Worm (Caenorhabditis elegans) whole organism, dauer: Measurements from ENCODE around the gene F25B3.4.

ENCODE experiments used
- unc-62 ChIP-seq: sonication (generic microtip); optimal IDR thresholded peaks from 2 replicates; lab custom pipeline; 2017; ENCODE audit warnings: missing biosample characterization, missing genetic modification reagents, missing genetic modification characterization

F25B3.4 gene

DNA sequence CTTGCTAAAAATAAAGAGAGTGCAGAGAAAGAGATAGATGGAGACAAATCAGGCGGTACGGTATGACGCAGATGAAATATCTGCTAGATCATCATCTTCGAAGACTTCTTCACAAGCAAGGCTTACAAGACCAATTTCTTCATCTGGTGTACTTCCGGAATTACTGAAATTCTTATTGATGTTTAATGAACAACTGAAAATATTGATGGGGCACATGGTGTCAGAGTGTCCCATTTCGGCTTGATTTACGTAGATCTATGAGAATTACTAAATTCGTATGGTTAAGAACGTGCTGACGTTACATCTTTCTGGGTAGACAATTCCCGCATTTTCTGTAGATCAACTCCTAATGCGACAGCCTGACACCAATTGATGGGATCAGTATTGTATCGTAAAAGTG lies 11.9 kb downstream of the F25B3.4 start:
- no peak for TF ChIP-seq unc-62

DNA sequence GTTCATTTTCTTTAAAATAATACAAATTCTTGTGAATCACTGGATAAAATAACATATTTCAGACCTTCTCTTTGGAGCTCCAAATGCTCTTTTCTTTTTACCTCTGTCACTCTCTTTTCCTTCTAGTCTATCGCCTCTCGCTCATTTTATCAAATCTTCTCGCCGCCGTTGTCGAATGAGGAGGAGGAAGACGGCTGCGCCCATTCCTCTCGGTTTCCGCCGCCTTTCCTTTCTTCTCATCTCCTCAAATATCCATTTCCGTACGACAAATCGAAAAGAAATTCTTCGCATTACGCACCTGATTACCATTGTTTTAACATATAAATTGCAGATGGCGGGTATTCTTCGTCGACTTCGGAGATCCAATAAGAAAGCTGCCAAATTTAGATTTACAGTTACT lies 18.3 kb downstream of the F25B3.4 start, which contains the start of gene ehbp-1:
Gene ehbp-1 (plus strand): TSS at position 332 of the 400 bp plus-strand sequence.
- TF ChIP-seq unc-62 = no peak

DNA sequence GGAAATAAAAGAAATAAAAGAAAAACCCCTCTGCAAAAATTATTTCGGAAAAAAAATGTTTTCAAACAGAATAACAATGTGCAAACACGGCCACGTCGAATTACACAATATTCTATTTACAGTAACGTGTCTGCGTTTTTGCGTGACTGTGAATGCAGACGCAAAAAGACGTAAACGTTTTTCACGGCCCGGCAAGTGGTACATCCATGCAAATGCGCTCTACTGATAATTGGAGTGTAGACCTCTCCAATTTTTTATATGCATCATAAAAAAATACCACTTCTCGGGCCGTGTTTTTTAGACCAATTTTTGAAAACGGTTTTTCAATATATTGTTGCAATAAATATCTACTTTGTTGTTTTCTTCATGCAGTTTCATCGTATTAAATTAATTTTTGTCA lies 19.1 kb downstream of the F25B3.4 start, which contains the start of gene nstp-10:
Gene nstp-10 (minus strand): TSS at position 378 of the 400 bp plus-strand sequence.
- no peak for TF ChIP-seq unc-62

DNA sequence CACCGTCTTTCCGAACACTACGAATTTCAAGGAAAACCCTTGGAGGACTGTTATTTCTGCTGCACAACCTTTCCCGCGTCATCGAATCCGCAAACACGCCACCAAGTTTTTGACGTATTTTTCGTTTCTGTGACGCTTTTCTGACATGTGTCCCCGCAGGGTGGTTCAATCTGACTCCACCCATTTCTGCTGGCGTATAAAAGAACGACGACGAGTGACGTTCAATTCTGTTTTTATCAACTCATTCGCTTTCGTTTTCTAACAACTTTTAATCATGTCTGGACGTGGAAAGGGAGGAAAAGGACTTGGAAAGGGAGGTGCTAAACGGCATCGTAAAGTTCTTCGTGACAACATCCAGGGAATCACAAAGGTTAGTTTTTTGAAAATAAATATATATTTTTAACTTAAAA lies 21.7 kb downstream of the F25B3.4 start, which contains the start of gene his-37:
Gene his-37 (plus strand): TSS at position 246 of the 410 bp plus-strand sequence.
- TF ChIP-seq unc-62 = no peak

DNA sequence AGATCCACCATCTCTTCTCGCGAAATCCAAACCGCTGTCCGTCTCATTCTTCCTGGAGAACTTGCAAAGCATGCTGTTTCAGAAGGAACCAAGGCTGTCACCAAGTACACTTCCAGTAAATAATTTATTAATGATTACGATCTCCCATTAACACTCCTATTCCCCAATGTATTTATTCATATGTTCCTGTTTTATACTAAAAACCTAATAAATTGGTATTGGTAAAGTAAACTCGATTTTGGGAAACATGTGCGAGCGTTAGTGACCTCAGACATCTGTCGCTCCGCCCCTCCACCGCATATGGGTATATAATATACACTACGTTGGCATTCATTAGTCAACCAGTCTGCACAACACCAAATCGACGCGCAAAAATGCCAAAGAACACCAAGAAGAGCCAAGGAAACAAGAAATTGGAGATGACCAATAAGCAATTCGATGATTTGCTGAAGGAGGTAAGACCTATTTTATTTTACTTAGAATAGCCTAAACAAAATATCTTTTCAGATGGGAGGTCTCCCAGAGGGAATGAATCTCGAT lies 22.5 kb downstream of the F25B3.4 start, which contains the start of gene C50F4.6:
Gene C50F4.6 (plus strand): TSS at position 51 of the 540 bp plus-strand sequence.
- TF ChIP-seq unc-62 = no peak

DNA sequence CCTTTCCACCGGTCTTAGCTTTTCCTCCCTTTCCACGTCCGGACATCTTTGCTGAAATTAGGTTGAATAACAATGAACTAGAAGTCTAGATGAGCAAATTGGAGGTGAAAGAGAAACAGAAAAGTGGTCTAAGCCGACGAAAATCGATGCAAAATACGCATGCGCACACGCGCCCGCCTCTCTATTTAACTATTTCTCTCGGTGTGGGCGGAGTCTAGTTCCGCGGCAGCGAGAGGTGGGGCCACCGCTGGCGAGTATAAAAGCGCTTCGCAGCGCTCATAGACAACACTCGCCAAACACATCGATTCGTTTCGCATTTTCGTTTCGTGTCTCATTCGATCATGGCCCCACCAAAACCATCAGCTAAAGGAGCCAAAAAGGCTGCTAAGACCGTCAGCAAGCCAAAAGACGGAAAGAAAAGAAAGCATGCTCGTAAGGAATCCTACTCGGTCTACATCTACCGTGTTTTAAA lies 23.3 kb downstream of the F25B3.4 start, which contains the start of the genes his-35 and his-41:
Gene his-35 (minus strand): TSS at position 51 of the 472 bp plus-strand sequence.
Gene his-41 (plus strand): TSS at position 299 of the 472 bp plus-strand sequence.
- TF ChIP-seq unc-62 = no peak

DNA sequence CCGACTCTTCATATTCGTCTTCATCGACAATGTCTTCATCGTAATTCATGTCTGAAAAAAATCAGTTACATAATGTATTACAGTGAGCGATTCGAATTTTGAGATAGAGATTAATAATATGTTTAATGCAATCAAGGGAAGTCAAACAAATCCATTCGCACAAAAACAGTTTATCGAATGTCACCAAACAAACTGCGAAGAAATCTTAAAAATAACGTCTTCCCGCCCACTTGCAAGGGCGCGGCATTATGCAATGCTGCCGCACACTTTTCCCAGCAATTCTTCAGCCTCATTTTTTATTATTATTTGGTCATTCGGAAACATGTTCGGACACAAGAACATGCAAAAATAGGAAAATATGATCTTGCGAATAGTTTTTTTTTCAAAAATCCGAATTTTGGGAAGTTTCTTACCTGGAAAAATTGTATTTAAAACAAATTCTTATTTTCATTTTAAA lies 24.4 kb downstream of the F25B3.4 start, which contains the start of gene mdf-1:
Gene mdf-1 (minus strand): TSS at position 51 of the 457 bp plus-strand sequence.
- no peak for TF ChIP-seq unc-62

DNA sequence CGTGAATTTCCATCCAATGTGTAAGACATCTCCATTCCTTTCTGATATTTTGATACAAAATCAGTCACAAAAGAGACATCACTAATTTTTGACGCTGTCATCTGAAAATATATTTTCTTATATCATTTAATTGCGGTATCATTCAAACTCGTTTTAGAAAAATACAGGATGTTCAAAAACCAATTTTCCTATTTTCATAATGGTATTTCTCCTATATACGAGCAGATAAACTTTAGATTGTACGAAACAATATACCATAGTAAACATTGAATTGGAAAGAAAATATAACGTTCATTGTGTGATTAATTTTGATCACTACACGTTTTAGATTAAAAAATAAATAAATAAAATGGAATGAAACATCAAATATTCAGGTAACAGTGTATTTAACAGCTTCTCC lies 27.1 kb downstream of the F25B3.4 start, which contains the start of gene C50F4.16:
Gene C50F4.16 (minus strand): TSS at position 101 of the 400 bp plus-strand sequence.
- no peak for TF ChIP-seq unc-62

DNA sequence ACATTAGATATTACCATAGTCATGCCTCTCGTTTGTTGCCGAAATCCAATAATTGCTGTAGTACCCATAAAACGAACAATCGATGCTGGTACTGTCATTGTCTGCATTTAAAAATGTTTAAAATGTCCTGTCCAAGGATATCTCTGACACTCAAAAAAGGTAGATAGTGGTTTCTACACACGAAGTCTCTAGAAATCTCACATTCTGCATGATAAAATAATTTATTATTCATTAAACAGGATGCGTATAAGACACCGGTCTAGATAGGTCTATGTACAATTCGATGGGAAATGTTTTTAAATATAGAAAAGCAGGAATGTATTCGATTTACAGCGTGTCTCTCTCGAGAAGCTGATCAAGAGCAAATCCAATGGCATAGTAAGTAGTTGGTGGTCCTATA lies 29.0 kb downstream of the F25B3.4 start, which contains the start of gene C50F4.12:
Gene C50F4.12 (minus strand): TSS at position 101 of the 400 bp plus-strand sequence.
- TF ChIP-seq unc-62 = no peak

DNA sequence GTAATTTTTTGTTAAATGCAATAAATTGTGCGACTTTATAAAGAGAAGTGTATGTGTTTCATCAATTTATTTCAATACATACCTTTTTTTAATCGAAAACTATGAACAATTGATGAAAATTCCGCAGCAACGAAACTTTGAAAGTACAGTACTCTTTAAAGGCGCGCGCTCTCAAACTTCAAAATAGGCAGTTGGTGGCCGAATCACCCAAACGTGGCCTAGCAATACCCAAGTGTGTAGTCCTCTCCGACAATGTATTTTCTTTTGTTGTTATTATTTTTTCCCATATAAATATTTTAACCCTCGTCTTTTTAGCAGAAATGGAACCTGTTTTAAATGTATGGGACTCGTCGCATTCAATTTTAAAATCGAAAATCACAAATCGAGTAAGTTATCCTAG lies 32.1 kb downstream of the F25B3.4 start, which contains the start of gene C50F4.4:
Gene C50F4.4 (plus strand): TSS at position 267 of the 400 bp plus-strand sequence.
- no peak for TF ChIP-seq unc-62

DNA sequence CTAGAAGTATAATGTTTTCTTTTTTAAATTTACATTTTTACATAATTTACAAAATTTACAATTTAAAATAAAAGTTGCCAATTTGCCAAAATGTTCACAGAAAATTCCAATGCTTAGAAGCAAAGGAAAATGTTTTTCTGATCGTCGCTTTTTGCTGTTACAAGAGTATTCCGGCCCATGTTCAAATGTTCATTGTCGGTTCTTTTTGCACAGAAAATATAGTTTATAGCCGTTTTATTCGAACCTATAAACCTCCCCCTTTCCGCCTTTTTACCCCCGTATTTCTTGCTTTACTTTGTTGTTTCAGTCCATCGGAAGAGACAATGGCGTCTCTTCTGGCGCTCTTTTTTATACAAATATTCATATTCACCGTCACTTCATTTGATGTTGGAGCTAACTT lies 34.0 kb downstream of the F25B3.4 start, which contains the start of gene tag-329:
Gene tag-329 (plus strand): TSS at position 301 of the 400 bp plus-strand sequence.
- no peak for TF ChIP-seq unc-62

DNA sequence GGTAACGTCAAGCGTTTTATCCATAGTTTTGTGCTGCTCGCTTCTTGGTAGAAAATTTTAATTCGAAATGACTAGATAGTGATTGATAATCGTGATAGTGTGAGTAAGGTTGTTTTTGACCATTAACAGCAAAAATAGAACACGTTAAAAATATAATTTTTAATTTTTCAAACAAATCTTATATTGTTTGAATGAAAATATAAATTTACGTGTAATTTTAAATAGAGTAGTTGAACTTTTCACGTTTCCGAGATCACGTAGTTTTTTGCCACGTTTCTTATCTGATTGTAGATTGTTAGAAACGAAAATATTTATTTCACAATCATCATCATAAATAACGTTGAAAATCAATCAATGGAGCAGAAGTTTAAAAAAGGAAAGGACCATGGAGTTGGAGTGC lies 37.1 kb downstream of the F25B3.4 start, which contains the start of the genes C50F4.10 and pfk-1.2:
Gene C50F4.10 (minus strand): TSS at position 101 of the 400 bp plus-strand sequence.
Gene pfk-1.2 (plus strand): TSS at position 325 of the 400 bp plus-strand sequence.
- TF ChIP-seq unc-62 = no peak

DNA sequence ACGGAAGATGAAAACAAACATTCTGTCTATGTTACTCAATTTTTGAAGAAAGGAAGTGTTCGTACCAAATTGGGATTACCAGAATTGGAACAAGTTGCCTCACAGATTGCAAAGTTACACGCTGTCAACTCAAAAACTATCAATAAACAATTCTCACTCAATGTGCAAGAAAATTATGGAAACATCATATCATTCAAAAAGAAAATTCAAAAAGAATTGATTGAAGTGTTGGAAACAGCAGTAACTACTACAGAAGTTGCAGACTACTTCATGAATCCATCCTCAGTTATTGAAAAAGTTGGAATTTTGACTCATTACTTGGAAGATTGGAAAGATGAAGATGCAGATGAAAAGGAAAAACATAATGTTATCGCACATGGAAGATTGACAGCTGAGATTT lies 40.6 kb downstream of the F25B3.4 start:
- TF ChIP-seq unc-62 = no peak

DNA sequence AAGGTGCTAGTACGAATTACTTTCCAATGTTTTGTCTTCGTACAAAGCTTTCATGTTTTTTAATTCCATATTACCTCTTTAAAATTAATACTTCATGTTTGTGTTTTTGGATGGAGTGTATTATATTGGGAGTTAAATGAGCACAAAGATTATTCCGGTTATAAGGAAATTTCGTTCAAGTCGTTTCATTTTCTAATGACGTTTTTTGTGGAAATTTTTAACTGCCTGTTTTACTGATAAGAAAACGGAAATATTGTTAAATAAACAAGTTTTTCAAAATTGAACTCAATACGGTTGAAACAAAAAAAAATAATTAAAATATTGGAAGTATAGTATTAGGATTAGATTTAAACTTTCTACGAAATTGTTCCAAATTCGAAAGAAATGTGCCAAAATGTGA lies 41.3 kb downstream of the F25B3.4 start:
- TF ChIP-seq unc-62 = no peak

DNA sequence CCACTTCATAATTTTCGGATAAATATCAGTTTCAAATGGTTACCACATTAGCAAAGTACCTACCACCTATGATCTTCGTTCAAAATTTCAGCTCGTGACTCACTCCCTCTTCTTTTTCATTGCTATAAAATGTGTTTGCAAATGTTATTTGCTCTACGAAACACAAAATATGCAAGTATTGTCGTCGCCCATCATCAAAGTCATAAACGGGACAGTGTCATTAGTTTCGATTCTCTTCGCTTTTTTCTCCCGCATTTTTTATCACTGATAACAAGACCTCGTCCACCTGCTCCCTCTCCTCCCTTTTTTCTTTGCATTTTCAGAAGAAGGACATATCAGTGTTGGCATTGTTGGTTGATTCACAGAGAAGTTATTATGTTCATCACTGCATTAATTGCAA lies 42.1 kb downstream of the F25B3.4 start, which contains the start of gene C50F4.1:
Gene C50F4.1 (plus strand): TSS at position 324 of the 400 bp plus-strand sequence.
- no peak for TF ChIP-seq unc-62

DNA sequence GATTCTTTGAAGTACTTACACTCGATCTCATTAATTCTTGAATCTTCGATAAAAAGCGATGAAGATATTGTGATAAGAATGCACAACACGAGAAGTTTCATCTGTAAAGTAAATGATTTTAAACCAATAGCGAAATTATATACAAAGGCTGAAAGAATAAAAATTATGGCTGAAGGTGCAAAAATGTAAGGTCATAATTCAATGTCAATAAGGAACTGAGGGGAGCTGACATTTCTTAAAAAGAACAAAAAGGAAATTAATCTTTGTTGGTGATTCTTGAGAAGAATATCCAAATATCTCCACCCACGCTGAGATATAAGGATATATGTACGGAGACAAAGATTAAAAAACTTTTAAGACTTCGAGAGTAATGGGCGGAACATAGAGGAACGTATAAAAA lies 44.5 kb downstream of the F25B3.4 start, which contains the start of gene C50F4.9:
Gene C50F4.9 (minus strand): TSS at position 101 of the 400 bp plus-strand sequence.
- no peak for TF ChIP-seq unc-62

DNA sequence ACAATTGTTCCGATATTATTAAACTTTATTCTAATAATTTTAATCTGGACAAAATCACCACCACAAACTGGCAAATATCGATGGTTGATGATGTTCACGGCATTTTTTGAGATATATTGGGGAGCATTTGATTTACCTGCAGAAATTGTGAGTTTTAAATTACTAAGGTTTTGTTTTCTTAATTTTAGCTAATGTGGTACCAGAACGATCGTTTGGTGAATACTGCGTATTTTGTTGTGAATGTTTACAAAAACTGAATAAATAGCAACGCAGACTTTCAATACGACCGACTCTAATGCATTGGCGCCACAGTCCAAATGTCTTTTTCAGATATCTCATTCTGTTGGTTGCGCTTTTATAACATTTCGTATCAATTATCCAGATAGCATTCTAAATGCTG lies 46.9 kb downstream of the F25B3.4 start:
- TF ChIP-seq unc-62 = no peak
